Worm (Caenorhabditis elegans) whole organism, L4/young adult: Measurements from ENCODE around the gene srj-13.
"Not testable (repeated sequence)": the region's sequence is repeated elsewhere in the genome, so short reads cannot be mapped to it uniquely, and the experiment has no call there.

Source experiments
- W03F9.2 ChIP-seq: fragments of 150-350 bp; optimal IDR thresholded peaks from 2 replicates; lab custom pipeline; 2014; ENCODE audit warnings: missing biosample characterization, missing genetic modification characterization
- dao-5 ChIP-seq: sonication (generic microtip); optimal IDR thresholded peaks from 2 replicates; lab custom pipeline; 2016; ENCODE audit warnings: missing genotype, missing genetic modification characterization, moderate library complexity, missing compliant biosample characterization
- him-1 ChIP-seq: sonication (generic microtip); optimal IDR thresholded peaks from 2 replicates; lab custom pipeline; 2016; ENCODE audit warnings: missing genotype, missing genetic modification reagents, missing genetic modification characterization, missing compliant biosample characterization

The srj-13 gene

DNA sequence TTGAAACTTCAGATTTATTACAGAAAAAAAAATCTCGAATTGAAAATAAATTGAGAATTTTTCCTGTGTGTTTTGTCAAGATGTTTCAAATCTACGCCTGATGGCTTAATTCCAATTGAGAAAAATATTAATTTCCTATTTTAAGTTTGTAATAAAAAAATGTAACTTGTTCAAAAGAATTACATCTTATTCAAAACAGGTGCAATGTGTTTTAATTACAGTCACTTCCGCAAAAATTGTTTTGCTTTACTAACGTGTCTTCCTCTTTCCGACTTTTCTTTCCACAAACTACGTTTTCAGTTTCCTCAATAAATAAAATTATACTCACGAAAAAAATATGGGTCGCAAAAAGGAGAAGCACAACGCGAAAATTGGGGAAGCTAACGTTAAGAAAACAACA, 35.5 kb downstream of the srj-13 start, which contains the start of gene F25E5.16:
Gene F25E5.16 (plus strand): TSS at position 301 of the 400 bp plus-strand sequence.
- TF ChIP-seq dao-5 (tag; lab: Kevin White, UChicago) (no peak), W03F9.2 (tag; lab: Kevin White, UChicago) (no peak), him-1 (tag; lab: Kevin White, UChicago) (no peak)

- TF ChIP-seq him-1 (tag; lab: Kevin White, UChicago) (no peak), dao-5 (tag; lab: Kevin White, UChicago) (no peak), W03F9.2 (tag; lab: Kevin White, UChicago) (no peak)
Measured at ce11 chrV:7439807-7440206, 37.4 kb downstream of the srj-13 start, which contains the start of gene try-13. TSS of gene try-13 (plus strand) at chrV:7440107.

ce11 chrV:7444331-7444730, 41.9 kb downstream of the srj-13 start, which contains the start of gene nhr-141:
TSS of gene nhr-141 (plus strand) at chrV:7444661.
- not testable (repeated sequence) for TF ChIP-seq dao-5, him-1, W03F9.2 (tag; lab: Kevin White, UChicago)

ce11 chrV:7446965-7447364, 44.5 kb downstream of the srj-13 start, which contains the start of gene F25E5.5:
TSS of gene F25E5.5 (plus strand) at chrV:7447265.
- TF ChIP-seq him-1 (tag; lab: Kevin White, UChicago) (no peak), W03F9.2 (tag; lab: Kevin White, UChicago) (no peak), dao-5 (tag; lab: Kevin White, UChicago) (no peak)

DNA sequence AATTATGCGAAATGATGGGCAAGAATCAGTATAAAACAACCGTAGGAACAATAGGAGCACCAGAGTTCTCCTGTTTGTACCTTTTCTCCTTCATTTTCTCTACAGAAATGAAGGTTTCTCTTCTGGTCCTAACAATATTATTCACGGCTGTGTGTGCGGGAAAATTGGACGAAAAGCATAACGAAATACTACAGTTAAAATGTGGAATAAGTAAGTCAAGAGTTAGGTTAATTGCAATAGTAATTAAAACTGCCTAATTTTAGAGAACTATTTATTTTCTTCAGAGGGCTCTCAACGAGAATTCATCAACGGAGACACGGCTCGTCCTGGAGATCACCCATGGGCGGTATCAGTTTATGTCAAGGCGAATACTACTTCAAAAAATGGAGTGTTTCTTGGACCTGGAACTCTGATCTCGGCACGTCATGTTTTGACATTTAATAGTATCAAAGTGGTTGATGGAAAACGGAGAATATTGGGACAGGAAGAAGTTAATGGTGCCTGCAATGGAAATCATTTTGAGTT, 46.9 kb downstream of the srj-13 start, which contains the start of gene try-12:
Gene try-12 (plus strand): TSS at position 51 of the 525 bp plus-strand sequence.
- TF ChIP-seq dao-5 (tag; lab: Kevin White, UChicago) = no peak
- TF ChIP-seq W03F9.2 (tag; lab: Kevin White, UChicago) = no peak
- TF ChIP-seq him-1 (tag; lab: Kevin White, UChicago) = no peak

DNA sequence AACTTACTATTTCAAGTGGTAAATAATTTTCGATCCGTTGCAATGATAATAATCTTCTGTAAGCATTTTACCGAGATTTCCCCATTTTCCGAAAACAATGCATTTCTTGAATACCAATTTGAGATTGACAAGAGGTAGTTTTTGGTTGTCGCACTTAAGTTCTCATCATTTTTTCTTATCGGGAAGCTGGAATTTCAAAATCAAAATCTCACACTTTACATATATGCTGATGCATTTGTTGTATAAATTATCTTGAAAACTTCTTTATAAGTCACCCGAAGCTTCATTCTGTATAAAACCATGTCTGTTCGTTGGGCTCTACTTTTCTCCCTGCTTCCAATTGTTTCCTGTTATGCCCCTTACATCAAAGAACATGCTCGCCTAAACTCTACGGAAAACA, 49.0 kb downstream of the srj-13 start, which contains the start of gene try-11:
Gene try-11 (plus strand): TSS at position 301 of the 400 bp plus-strand sequence.
- TF ChIP-seq W03F9.2 (tag; lab: Kevin White, UChicago) (no peak), him-1 (tag; lab: Kevin White, UChicago) (no peak), dao-5 (tag; lab: Kevin White, UChicago) (no peak)
